Worm (Caenorhabditis elegans) whole organism, L2 larva: ENCODE measurements around the gene E02H9.1.

Source experiments
- C34F6.9 ChIP-seq: fragments of 150-350 bp; optimal IDR thresholded peaks from 2 replicates; lab custom pipeline; 2014; ENCODE audit warnings: missing biosample characterization, missing genetic modification characterization
- R02D3.7 ChIP-seq: fragments of 150-350 bp; optimal IDR thresholded peaks from 2 replicates; lab custom pipeline; 2014; ENCODE audit warnings: missing biosample characterization, missing genetic modification characterization
- Y55F3AM.14 ChIP-seq: fragments of 200-800 bp; sonication (Bioruptor generic); optimal IDR thresholded peaks from 2 replicates; lab custom pipeline; 2018; ENCODE audit warnings: mild to moderate bottlenecking, missing genetic modification characterization, missing compliant biosample characterization
- ZK546.5 ChIP-seq: sonication (generic microtip); optimal IDR thresholded peaks from 2 replicates; lab custom pipeline; 2017; ENCODE audit warnings: missing biosample characterization, missing genetic modification characterization
- ama-1 ChIP-seq: fragments of 150-350 bp; optimal IDR thresholded peaks from 2 replicates; lab custom pipeline; 2018; ENCODE audit warnings: inconsistent platforms
- ceh-16 ChIP-seq: fragments of 150-350 bp; optimal IDR thresholded peaks from 2 replicates; lab custom pipeline; 2014; ENCODE audit warnings: missing biosample characterization, missing genetic modification characterization
- dmd-4 ChIP-seq: sonication (generic microtip); optimal IDR thresholded peaks from 2 replicates; lab custom pipeline; 2017; ENCODE audit warnings: missing biosample characterization, missing genetic modification characterization
- egl-27 ChIP-seq: sonication (generic microtip); optimal IDR thresholded peaks from 3 replicates; lab custom pipeline; 2017; ENCODE audit warnings: missing biosample characterization, missing genetic modification reagents, missing genetic modification characterization
- gmeb-1 ChIP-seq: fragments of 150-350 bp; optimal IDR thresholded peaks from 2 replicates; lab custom pipeline; 2014; ENCODE audit warnings: missing biosample characterization, missing genetic modification characterization
- lin-11 ChIP-seq: fragments of 150-350 bp; sonication (generic microtip); optimal IDR thresholded peaks from 2 replicates; lab custom pipeline; 2014; ENCODE audit warnings: missing biosample characterization, missing genetic modification characterization, inconsistent platforms, mixed read lengths
- lin-13 ChIP-seq: fragments of 150-350 bp; optimal IDR thresholded peaks from 2 replicates; lab custom pipeline; 2014; ENCODE audit warnings: missing biosample characterization, missing genetic modification reagents, missing genetic modification characterization
- lsy-2 ChIP-seq, 2 experiments: fragments of 150-350 bp in 1 of 2; sonication (generic microtip) in 1 of 2; optimal IDR thresholded peaks; 2 replicates each; lab custom pipeline; 2014 to 2017; ENCODE audit warnings: missing biosample characterization in 2 of 2, missing genetic modification characterization in 2 of 2
- mbf-1 ChIP-seq: sonication (generic microtip); optimal IDR thresholded peaks from 2 replicates; lab custom pipeline; 2017; ENCODE audit warnings: missing biosample characterization, missing genetic modification characterization
- nhr-10 ChIP-seq: sonication (generic microtip); optimal IDR thresholded peaks from 2 replicates; lab custom pipeline; 2017; ENCODE audit warnings: missing biosample characterization, missing genetic modification characterization
- nhr-11 ChIP-seq: fragments of 150-350 bp; optimal IDR thresholded peaks from 2 replicates; lab custom pipeline; 2014; ENCODE audit warnings: missing biosample characterization, missing genetic modification characterization
- nhr-12 ChIP-seq: fragments of 150-350 bp; optimal IDR thresholded peaks from 2 replicates; lab custom pipeline; 2014; ENCODE audit warnings: missing biosample characterization, missing genetic modification characterization
- nhr-129 ChIP-seq: fragments of 150-350 bp; optimal IDR thresholded peaks from 2 replicates; lab custom pipeline; 2014; ENCODE audit warnings: missing biosample characterization, missing genetic modification characterization
- nhr-23 ChIP-seq: fragments of 150-350 bp; optimal IDR thresholded peaks from 2 replicates; lab custom pipeline; 2014; ENCODE audit warnings: missing biosample characterization, missing genetic modification reagents, missing genetic modification characterization
- nhr-237 ChIP-seq: fragments of 150-350 bp; optimal IDR thresholded peaks from 2 replicates; lab custom pipeline; 2014; ENCODE audit warnings: missing biosample characterization, missing genetic modification characterization
- nhr-25 ChIP-seq: fragments of 150-350 bp; sonication (generic microtip); optimal IDR thresholded peaks from 3 replicates; lab custom pipeline; 2014; ENCODE audit warnings: missing biosample characterization, missing genetic modification characterization
- nhr-6 ChIP-seq: fragments of 150-350 bp; optimal IDR thresholded peaks from 2 replicates; lab custom pipeline; 2014; ENCODE audit warnings: missing biosample characterization, missing genetic modification characterization
- nhr-77 ChIP-seq: fragments of 150-350 bp; optimal IDR thresholded peaks from 2 replicates; lab custom pipeline; 2014; ENCODE audit warnings: missing biosample characterization, missing genetic modification characterization
- peb-1 ChIP-seq: fragments of 150-350 bp; optimal IDR thresholded peaks from 2 replicates; lab custom pipeline; 2014; ENCODE audit warnings: missing biosample characterization, missing genetic modification characterization
- unc-39 ChIP-seq: fragments of 150-350 bp; optimal IDR thresholded peaks from 2 replicates; lab custom pipeline; 2014; ENCODE audit warnings: missing biosample characterization, missing genetic modification characterization
- unc-55 ChIP-seq: fragments of 150-350 bp; sonication (generic microtip); optimal IDR thresholded peaks from 3 replicates; lab custom pipeline; 2014; ENCODE audit warnings: missing biosample characterization, missing genetic modification reagents, missing genetic modification characterization
- unc-62 ChIP-seq: fragments of 150-350 bp; optimal IDR thresholded peaks from 2 replicates; lab custom pipeline; 2014; ENCODE audit warnings: missing biosample characterization, missing genetic modification reagents, missing genetic modification characterization
- zag-1 ChIP-seq: fragments of 150-350 bp; optimal IDR thresholded peaks from 2 replicates; lab custom pipeline; 2014; ENCODE audit warnings: missing biosample characterization, missing genetic modification characterization
- ztf-11 ChIP-seq: sonication (generic microtip); optimal IDR thresholded peaks from 2 replicates; lab custom pipeline; 2017; ENCODE audit warnings: missing biosample characterization, missing genetic modification characterization
- ztf-4 ChIP-seq: fragments of 150-350 bp; optimal IDR thresholded peaks from 2 replicates; lab custom pipeline; 2014; ENCODE audit warnings: missing biosample characterization, missing genetic modification characterization

The E02H9.1 gene

DNA sequence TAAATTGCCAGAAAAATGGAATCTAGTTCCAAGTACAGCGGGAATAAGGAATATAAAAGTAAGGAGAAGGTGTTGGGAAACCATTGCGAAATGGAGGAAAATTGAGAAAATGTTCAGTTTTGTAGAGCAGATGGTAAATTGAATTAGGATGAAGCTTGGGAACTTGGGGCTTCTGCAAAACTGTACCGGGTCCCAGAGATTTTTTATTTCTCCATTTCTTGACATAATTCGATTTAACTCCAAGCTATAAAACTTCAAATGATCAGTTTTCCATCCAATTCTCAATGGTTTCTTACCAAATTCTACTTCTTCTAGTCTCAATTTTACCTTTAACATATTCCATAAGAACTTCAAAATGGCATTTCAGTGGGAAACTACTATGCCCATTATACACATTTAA, at the start of gene E02H9.1, which contains the start of gene E02H9.9:
Gene E02H9.1, plus strand, starts transcription at position 285 of the 400 bp plus-strand sequence.
Gene E02H9.9, minus strand, starts transcription at position 101 of the 400 bp plus-strand sequence.
- no peak for TF ChIP-seq nhr-237 (tag; lab: Kevin White, UChicago)
- TF ChIP-seq nhr-23 (tag; lab: Kevin White, UChicago): no peak
- no peak for TF ChIP-seq ama-1

DNA sequence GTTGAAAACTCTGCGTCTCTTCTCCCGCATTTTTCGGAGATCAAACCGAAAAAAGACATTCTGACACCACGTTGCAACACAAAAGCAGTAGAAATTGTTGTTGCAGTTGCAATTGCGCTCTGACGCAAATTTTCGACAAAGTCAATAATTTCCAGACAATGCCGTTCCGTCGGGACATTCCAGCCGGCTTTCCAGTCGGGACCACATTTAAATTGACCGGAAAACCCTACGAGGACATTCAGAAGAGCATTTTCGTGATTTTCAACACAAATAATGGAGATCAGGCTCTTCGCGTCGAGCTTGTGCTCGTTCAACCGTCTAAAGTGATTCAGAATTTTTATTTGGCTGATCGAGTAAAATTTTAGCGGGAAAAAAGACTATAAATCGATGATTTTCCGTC, 49.3 kb upstream of the E02H9.1 start:
- TF ChIP-seq Y55F3AM.14 (GFP tag; lab: Kevin White, UChicago) (no peak), egl-27 (no peak), lin-11 (tag; lab: Kevin White, UChicago) (no peak), nhr-11 (no peak), ztf-4 (tag; lab: Kevin White, UChicago) (no peak), lin-13 (GFP tag; lab: Kevin White, UChicago) (no peak), dmd-4 (tag; lab: Kevin White, UChicago) (no peak), nhr-10 (no peak), unc-62 (GFP tag; lab: Kevin White, UChicago) (no peak)

DNA sequence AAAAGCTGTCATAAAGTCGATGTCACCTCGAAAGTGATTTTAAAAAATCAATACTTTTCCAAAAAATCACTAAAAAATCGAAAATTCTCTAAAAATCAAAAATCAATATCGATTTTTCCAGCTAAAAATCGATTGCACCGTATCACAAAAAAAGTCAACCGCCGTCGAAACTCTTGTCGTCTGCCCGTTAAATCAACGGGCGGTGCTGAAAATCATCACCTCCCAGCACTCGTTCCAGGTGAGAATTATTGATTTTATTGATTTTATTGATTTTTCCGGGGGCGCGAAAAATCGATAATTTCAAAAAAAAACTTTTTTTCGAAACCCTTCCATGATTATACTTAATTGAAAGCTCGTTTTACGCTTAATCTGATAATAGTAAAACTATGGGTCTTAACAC, 48.8 kb upstream of the E02H9.1 start:
- TF ChIP-seq ceh-16: no peak
- TF ChIP-seq nhr-25 (tag; lab: Kevin White, UChicago): no peak
- no peak for TF ChIP-seq egl-27

DNA sequence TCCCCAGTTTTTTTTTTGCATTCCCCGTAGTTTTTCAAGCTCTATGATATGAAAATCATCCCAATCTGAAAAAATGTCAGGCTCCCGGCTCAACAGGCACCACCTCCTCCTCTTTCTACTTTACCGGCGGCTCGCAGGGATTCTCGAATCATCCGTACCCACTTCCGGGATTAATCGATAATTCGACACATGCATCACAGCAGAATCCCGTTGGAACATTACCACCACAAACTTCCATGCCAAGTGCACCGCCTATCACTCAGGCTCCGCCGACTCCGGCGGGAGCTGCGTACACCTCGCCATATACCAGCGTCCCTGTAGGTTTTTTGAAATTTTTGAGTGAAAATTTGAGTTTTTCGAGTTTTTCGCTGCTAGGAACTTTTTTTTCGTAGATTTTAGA, 47.1 kb upstream of the E02H9.1 start:
- TF ChIP-seq unc-39 (tag; lab: Kevin White, UChicago) (no peak), egl-27 (no peak), nhr-77 (tag; lab: Kevin White, UChicago) (no peak), R02D3.7 (tag; lab: Kevin White, UChicago) (no peak), ceh-16 (no peak), ztf-11 (tag; lab: Kevin White, UChicago) (no peak)

DNA sequence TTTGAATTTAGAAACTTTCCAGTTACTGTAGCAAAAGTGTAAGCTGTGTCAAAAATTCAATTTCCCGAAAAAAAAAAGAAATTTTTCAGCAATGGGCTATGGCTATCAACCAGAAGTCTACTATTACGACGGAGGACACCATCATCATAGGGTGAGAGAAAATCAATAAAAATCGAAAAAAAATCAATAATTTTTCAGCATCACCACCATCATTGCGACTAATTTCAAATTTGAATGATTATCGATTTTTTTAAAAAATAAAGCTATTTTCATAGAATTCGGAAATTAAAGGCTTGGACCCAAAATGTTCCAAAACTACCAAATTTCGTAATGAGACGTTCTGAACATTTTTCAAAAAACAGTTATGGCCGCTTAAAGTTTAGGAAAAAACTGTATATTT, 44.6 kb upstream of the E02H9.1 start:
- TF ChIP-seq ceh-16 (no peak), mbf-1 (no peak), nhr-12 (tag; lab: Kevin White, UChicago) (no peak), nhr-129 (tag; lab: Kevin White, UChicago) (no peak), unc-39 (tag; lab: Kevin White, UChicago) (no peak), nhr-6 (no peak), ztf-11 (tag; lab: Kevin White, UChicago) (no peak), Y55F3AM.14 (GFP tag; lab: Kevin White, UChicago) (no peak)

DNA sequence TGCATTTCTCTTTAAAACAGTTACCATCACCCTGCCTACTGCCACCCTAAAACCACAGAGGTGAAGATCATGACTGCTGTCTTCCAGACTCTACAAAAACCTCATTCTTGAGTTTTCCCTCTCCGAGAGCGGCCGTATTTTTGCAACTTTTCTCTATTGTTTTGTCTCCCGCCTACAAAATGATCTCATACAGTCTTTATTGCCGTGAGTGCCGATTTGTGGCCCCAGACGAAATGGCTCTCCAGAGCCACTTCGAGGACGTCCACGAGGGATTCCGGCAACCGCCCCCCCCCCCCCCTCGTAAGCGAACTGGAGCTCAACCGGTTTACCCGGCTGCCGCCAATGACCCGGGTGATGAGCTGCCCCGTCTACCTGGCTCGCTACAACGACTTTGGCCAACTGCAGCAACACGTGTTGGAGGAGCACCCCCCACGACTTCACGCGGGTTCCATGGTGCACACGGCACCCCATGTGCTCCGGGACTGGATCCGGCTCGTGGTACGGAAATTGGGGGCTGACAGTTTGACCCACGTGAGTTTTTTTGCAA, 43.4 kb upstream of the E02H9.1 start:
- no peak for TF ChIP-seq gmeb-1

DNA sequence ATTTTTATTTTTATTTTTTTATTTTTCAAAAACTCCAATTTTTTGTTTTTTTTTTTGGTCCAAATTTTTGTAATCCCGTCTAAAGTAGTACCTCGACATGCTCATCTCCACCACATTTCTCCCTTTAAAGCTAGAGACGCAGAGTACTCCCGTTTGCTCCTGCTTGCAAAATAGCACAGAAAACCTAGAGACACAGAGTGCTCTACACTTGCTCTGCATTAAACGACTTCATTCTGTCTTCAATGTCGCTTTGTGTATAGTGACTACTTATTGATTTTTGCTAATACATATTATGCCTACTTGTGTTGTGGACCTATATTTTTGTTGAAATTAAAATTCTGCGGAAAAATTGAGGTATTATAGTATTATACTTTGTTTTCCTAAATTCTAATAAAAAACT, 42.2 kb upstream of the E02H9.1 start, which contains the start of gene W04B5.8:
Gene W04B5.8, plus strand, starts transcription at position 195 of the 400 bp plus-strand sequence.
- TF ChIP-seq gmeb-1: no peak
- peak in 1 of 2 experiments; percentile 20 for TF ChIP-seq lsy-2 (tag; optimal IDR thresholded peaks at IDR 0.05; lab: Kevin White, UChicago)
- no peak for TF ChIP-seq nhr-6
- no peak for TF ChIP-seq ZK546.5
- TF ChIP-seq R02D3.7 (tag; lab: Kevin White, UChicago): no peak
- TF ChIP-seq C34F6.9: peak; percentile 34
- TF ChIP-seq nhr-12 (tag; lab: Kevin White, UChicago): no peak
- TF ChIP-seq unc-55: peak; percentile 64
- no peak for TF ChIP-seq peb-1 (tag; lab: Kevin White, UChicago)

DNA sequence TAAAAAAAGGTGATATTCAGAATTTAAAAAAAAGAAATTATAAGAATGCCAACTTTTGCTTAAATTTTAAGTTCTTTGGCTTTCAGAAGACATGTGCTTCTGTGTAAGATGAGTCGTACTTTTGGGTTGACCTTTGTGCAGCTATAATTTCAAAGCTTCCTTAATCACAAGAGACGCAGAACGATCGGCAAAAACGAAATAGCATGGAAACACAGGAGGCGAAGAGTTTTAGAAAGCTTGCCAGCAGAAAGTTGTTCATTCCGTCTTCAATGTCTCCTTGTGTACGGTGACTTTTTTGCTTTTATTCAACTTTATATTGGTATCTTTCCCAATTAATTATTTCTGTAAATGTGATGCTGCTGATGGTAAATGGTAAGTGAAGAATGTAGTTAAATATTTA, 35.4 kb upstream of the E02H9.1 start:
- TF ChIP-seq zag-1 (tag; lab: Kevin White, UChicago) (no peak), lsy-2 (tag; optimal IDR thresholded peaks at IDR 0.05; lab: Kevin White, UChicago) (peak in 1 of 2 experiments; percentile 6), unc-55 (peak; percentile 18)
- TF ChIP-seq, all 48 proteins: peak for 2
